Fruit fly (Drosophila melanogaster) whole organism, embryonic: ENCODE results near the gene Rab19.

Experiments
- Aef1 ChIP-seq: fragments of 200-800 bp; sonication (Bioruptor generic); IDR thresholded peaks from 3 replicates; pipeline ENCODE4 v1.3.6; 2022; ENCODE audit warnings: missing biosample characterization, missing genetic modification characterization
- CG10267 ChIP-seq: fragments of 200-800 bp; sonication (Bioruptor generic); optimal IDR thresholded peaks from 2 replicates; lab custom pipeline; 2018; ENCODE audit warnings: missing biosample characterization, mild to moderate bottlenecking, missing genetic modification characterization, moderate library complexity
- CG10462 ChIP-seq: fragments of 200-800 bp; sonication (Bioruptor generic); optimal IDR thresholded peaks from 2 replicates; lab custom pipeline; 2016; ENCODE audit warnings: missing biosample characterization, missing genetic modification characterization
- CG10565 ChIP-seq: fragments of 200-800 bp; sonication (Bioruptor generic); optimal IDR thresholded peaks from 3 replicates; lab custom pipeline; 2016; ENCODE audit warnings: missing biosample characterization, mild to moderate bottlenecking, missing genetic modification characterization
- CG12071 ChIP-seq: fragments of 200-800 bp; sonication (Bioruptor generic); optimal IDR thresholded peaks from 3 replicates; lab custom pipeline; 2018; ENCODE audit warnings: missing biosample characterization, mild to moderate bottlenecking, missing genetic modification characterization
- CG12659 ChIP-seq: fragments of 200-800 bp; sonication (Bioruptor generic); optimal IDR thresholded peaks from 3 replicates; lab custom pipeline; 2017; ENCODE audit warnings: mild to moderate bottlenecking, missing biosample characterization, missing genetic modification reagents, missing genetic modification characterization
- CG14710 ChIP-seq: fragments of 200-800 bp; sonication (Bioruptor generic); optimal IDR thresholded peaks from 3 replicates; lab custom pipeline; 2019; ENCODE audit warnings: missing biosample characterization, mild to moderate bottlenecking, missing genetic modification characterization, moderate library complexity
- CG15011 ChIP-seq: fragments of 200-800 bp; sonication (Bioruptor generic); optimal IDR thresholded peaks from 3 replicates; lab custom pipeline; 2018; ENCODE audit warnings: missing biosample characterization, mild to moderate bottlenecking, missing genetic modification characterization
- CG1529 ChIP-seq: fragments of 200-800 bp; sonication (Bioruptor generic); optimal IDR thresholded peaks from 3 replicates; lab custom pipeline; 2018; ENCODE audit warnings: missing biosample characterization, missing genetic modification characterization
- CG15514 ChIP-seq: fragments of 200-800 bp; sonication (Bioruptor generic); optimal IDR thresholded peaks from 3 replicates; lab custom pipeline; 2017; ENCODE audit warnings: missing biosample characterization, missing genetic modification characterization, mild to moderate bottlenecking, moderate library complexity, missing genetic modification reagents
- CG17568 ChIP-seq: fragments of 200-800 bp; sonication (Bioruptor generic); optimal IDR thresholded peaks from 2 replicates; lab custom pipeline; 2018; ENCODE audit warnings: missing biosample characterization, mild to moderate bottlenecking, missing genetic modification characterization, moderate library complexity
- CG18262 ChIP-seq: fragments of 200-800 bp; optimal IDR thresholded peaks from 3 replicates; lab custom pipeline; 2019; ENCODE audit warnings: missing biosample characterization, mild to moderate bottlenecking, missing genetic modification characterization, moderate library complexity
- CG31441 ChIP-seq: fragments of 200-800 bp; sonication (Bioruptor generic); IDR thresholded peaks from 2 replicates; pipeline ENCODE4 v1.3.6; 2022; ENCODE audit warnings: missing biosample characterization, missing genetic modification characterization
- CG32532 ChIP-seq: fragments of 200-800 bp; sonication (Bioruptor generic); IDR thresholded peaks from 2 replicates; pipeline ENCODE4 v1.3.6; 2022; ENCODE audit warnings: missing biosample characterization, missing genetic modification characterization
- CG4617 ChIP-seq: fragments of 200-800 bp; sonication (Bioruptor generic); optimal IDR thresholded peaks from 3 replicates; lab custom pipeline; 2016; ENCODE audit warnings: missing biosample characterization, missing genetic modification characterization, borderline replicate concordance
- CG5953 ChIP-seq: fragments of 200-800 bp; sonication (Bioruptor generic); IDR thresholded peaks from 2 replicates; pipeline ENCODE4 v1.3.6; 2022; ENCODE audit warnings: missing biosample characterization, missing genetic modification characterization
- CG6683 ChIP-seq: fragments of 200-800 bp; sonication (Bioruptor generic); optimal IDR thresholded peaks from 2 replicates; lab custom pipeline; 2017; ENCODE audit warnings: missing biosample characterization, mild to moderate bottlenecking, missing genetic modification characterization, missing genetic modification reagents
- CG8944 ChIP-seq: fragments of 200-800 bp; sonication (Bioruptor generic); optimal IDR thresholded peaks from 3 replicates; lab custom pipeline; 2016; ENCODE audit warnings: missing biosample characterization, missing genetic modification characterization
- CG9609 ChIP-seq: fragments of 200-800 bp; sonication (Bioruptor generic); optimal IDR thresholded peaks from 3 replicates; lab custom pipeline; 2016; ENCODE audit warnings: missing biosample characterization, missing genetic modification characterization
- Chrac-16 ChIP-seq: fragments of 200-800 bp; sonication (Bioruptor generic); optimal IDR thresholded peaks from 3 replicates; lab custom pipeline; 2016; ENCODE audit warnings: missing biosample characterization, missing genetic modification characterization
- Dbx ChIP-seq: fragments of 200-800 bp; sonication (Bioruptor generic); IDR thresholded peaks from 3 replicates; pipeline ENCODE4 v1.3.6; 2022; ENCODE audit warnings: missing biosample characterization, missing genetic modification characterization
- Dll ChIP-seq: fragments of 200-800 bp; sonication (Bioruptor generic); IDR thresholded peaks from 4 replicates; pipeline ENCODE4 v1.3.6; 2022; ENCODE audit warnings: missing biosample characterization, missing genetic modification characterization; ENCODE audit not compliant: partially characterized antibody
- Fer2 ChIP-seq: fragments of 200-800 bp; sonication (Bioruptor generic); optimal IDR thresholded peaks from 2 replicates; lab custom pipeline; 2018; ENCODE audit warnings: missing biosample characterization, mild to moderate bottlenecking, missing genetic modification characterization, moderate library complexity
- HLH54F ChIP-seq: fragments of 200-800 bp; sonication (Bioruptor generic); optimal IDR thresholded peaks from 3 replicates; lab custom pipeline; 2016; ENCODE audit warnings: missing biosample characterization, missing genetic modification characterization
- Hmx ChIP-seq: fragments of 200-800 bp; sonication (Bioruptor generic); optimal IDR thresholded peaks from 2 replicates; lab custom pipeline; 2016; ENCODE audit warnings: missing biosample characterization, missing genetic modification characterization
- Jarid2 ChIP-seq: fragments of 200-800 bp; sonication (Bioruptor generic); optimal IDR thresholded peaks from 3 replicates; lab custom pipeline; 2017; ENCODE audit warnings: mild to moderate bottlenecking, missing biosample characterization, missing genetic modification reagents, missing genetic modification characterization
- Lhr ChIP-seq: fragments of 200-800 bp; sonication (Bioruptor generic); optimal IDR thresholded peaks from 3 replicates; lab custom pipeline; 2017; ENCODE audit warnings: mild to moderate bottlenecking, missing biosample characterization, missing genetic modification reagents, missing genetic modification characterization
- Lim3 ChIP-seq: fragments of 200-800 bp; sonication (Bioruptor generic); IDR thresholded peaks from 2 replicates; pipeline ENCODE4 v1.3.6; 2022; ENCODE audit warnings: missing biosample characterization, missing genetic modification characterization
- Lpt ChIP-seq: fragments of >200 bp; optimal IDR thresholded peaks from 2 replicates; lab custom pipeline; 2018; ENCODE audit warnings: missing biosample characterization, missing genetic modification characterization
- Myb ChIP-seq: fragments of 200-800 bp; sonication (Bioruptor generic); optimal IDR thresholded peaks from 2 replicates; lab custom pipeline; 2016; ENCODE audit warnings: missing biosample characterization, missing genetic modification characterization
- NC2α ChIP-seq: fragments of 200-800 bp; sonication (Bioruptor generic); optimal IDR thresholded peaks from 2 replicates; lab custom pipeline; 2016; ENCODE audit warnings: missing biosample characterization, missing genetic modification characterization
- NFAT ChIP-seq: fragments of 200-800 bp; sonication (Bioruptor generic); IDR thresholded peaks from 2 replicates; pipeline ENCODE4 v1.3.6; 2022; ENCODE audit warnings: missing biosample characterization, missing genetic modification characterization
- Neu2 ChIP-seq: fragments of 200-800 bp; sonication (Bioruptor generic); optimal IDR thresholded peaks from 3 replicates; lab custom pipeline; 2016; ENCODE audit warnings: missing biosample characterization, missing genetic modification characterization, borderline replicate concordance
- Stat92E ChIP-seq, 3 experiments: fragments of >200 bp in 2 of 3; fragments of 200-800 bp in 1 of 3; sonication (Bioruptor generic) in 1 of 3; optimal IDR thresholded peaks; 2 replicates each; lab custom pipeline; 2017 to 2019; ENCODE audit warnings: missing biosample characterization in 3 of 3, missing genetic modification characterization in 3 of 3, mild to moderate bottlenecking in 1 of 3, moderate library complexity in 1 of 3
- abd-A ChIP-seq: fragments of 200-800 bp; sonication (Bioruptor generic); optimal IDR thresholded peaks from 3 replicates; lab custom pipeline; 2019; ENCODE audit warnings: missing biosample characterization, mild to moderate bottlenecking, missing genetic modification characterization, moderate library complexity
- bbx ChIP-seq: fragments of 200-800 bp; sonication (Bioruptor generic); IDR thresholded peaks from 2 replicates; pipeline ENCODE4 v1.3.6; 2022; ENCODE audit warnings: missing biosample characterization, missing genetic modification characterization; ENCODE audit not compliant: partially characterized antibody
- cato ChIP-seq: fragments of 200-800 bp; sonication (Bioruptor generic); optimal IDR thresholded peaks from 2 replicates; lab custom pipeline; 2016; ENCODE audit warnings: missing biosample characterization, missing genetic modification characterization, borderline replicate concordance
- dpn ChIP-seq, 2 experiments: fragments of 200-800 bp; sonication (Bioruptor generic); optimal IDR thresholded peaks; 3 replicates each; lab custom pipeline; 2016; ENCODE audit warnings: missing biosample characterization in 2 of 2, missing genetic modification characterization in 2 of 2
- fu2 ChIP-seq: fragments of 200-800 bp; sonication (Bioruptor generic); optimal IDR thresholded peaks from 2 replicates; lab custom pipeline; 2016; ENCODE audit warnings: missing biosample characterization, missing genetic modification characterization
- gce ChIP-seq: fragments of 200-800 bp; sonication (Bioruptor generic); IDR thresholded peaks from 3 replicates; pipeline ENCODE4 v1.3.6; 2022; ENCODE audit warnings: missing biosample characterization, missing genetic modification characterization
- hbn ChIP-seq: fragments of 200-800 bp; sonication (Bioruptor generic); IDR thresholded peaks from 2 replicates; pipeline ENCODE4 v1.3.6; 2022; ENCODE audit warnings: missing biosample characterization, missing genetic modification characterization; ENCODE audit not compliant: partially characterized antibody
- hkb ChIP-seq, 2 experiments: fragments of 200-800 bp in 1 of 2; fragments of >200 bp in 1 of 2; sonication (Bioruptor generic) in 1 of 2; IDR thresholded peaks in 1 of 2; optimal IDR thresholded peaks in 1 of 2; 2 replicates each; pipeline versions ENCODE4 v1.3.6 to Lab custom; 2017 to 2022; ENCODE audit warnings: missing biosample characterization in 1 of 2, missing genetic modification characterization in 1 of 2
- pita ChIP-seq: fragments of 200-800 bp; sonication (Bioruptor generic); optimal IDR thresholded peaks from 2 replicates; lab custom pipeline; 2017; ENCODE audit warnings: missing biosample characterization, mild to moderate bottlenecking, missing genetic modification characterization
- stwl ChIP-seq: fragments of 200-800 bp; sonication (Bioruptor generic); optimal IDR thresholded peaks from 3 replicates; lab custom pipeline; 2018; ENCODE audit warnings: missing biosample characterization, mild to moderate bottlenecking, missing genetic modification characterization, moderate library complexity
- trh ChIP-seq: fragments of 200-800 bp; sonication (Bioruptor generic); optimal IDR thresholded peaks from 2 replicates; lab custom pipeline; 2016; ENCODE audit warnings: missing biosample characterization, missing genetic modification characterization
- ttk ChIP-seq: fragments of 200-800 bp; sonication (Bioruptor generic); IDR thresholded peaks from 2 replicates; pipeline ENCODE4 v2.1.2; 2022; ENCODE audit warnings: missing biosample characterization, missing genetic modification characterization
- vfl ChIP-seq: fragments of 200-800 bp; sonication (Bioruptor generic); optimal IDR thresholded peaks from 2 replicates; lab custom pipeline; 2016; ENCODE audit warnings: missing biosample characterization, missing genetic modification characterization
- vvl ChIP-seq: fragments of 200-800 bp; sonication (Bioruptor generic); IDR thresholded peaks from 2 replicates; pipeline ENCODE4 v1.3.6; 2022; ENCODE audit warnings: missing biosample characterization, missing genetic modification characterization

The Rab19 gene

dm6 chr3L:8315141-8315816 is 18.5 kb downstream of the Rab19 start, which contains the start of gene Cpsf6 (continued):
- TF ChIP-seq CG12659 (GFP tag; lab: Kevin White, UChicago) (peak; percentile 60), cato (GFP tag; lab: Kevin White, UChicago) (peak; percentile 19), CG9609 (peak; percentile 31), Lpt (no peak), CG18262 (tag; lab: Kevin White, UChicago) (peak; percentile 64), stwl (peak; percentile 60), CG15514 (GFP tag; lab: Kevin White, UChicago) (peak; percentile 80), abd-A (tag; lab: Kevin White, UChicago) (no peak), CG17568 (GFP tag; lab: Kevin White, UChicago) (peak; percentile 84), bbx (GFP tag; lab: Robert Waterston, UW) (no peak), CG15011 (GFP tag; lab: Kevin White, UChicago) (peak; percentile 8), Neu2 (GFP tag; lab: Kevin White, UChicago) (no peak), hkb (optimal IDR thresholded peaks at IDR 0.05; lab: Kevin White, UChicago) (no peak), hkb (GFP tag; IDR thresholded peaks at IDR 0.05; lab: Robert Waterston, UW) (peak; percentile 48), Chrac-16 (peak; percentile 61), fu2 (GFP tag; lab: Kevin White, UChicago) (no peak), Lhr (GFP tag; lab: Kevin White, UChicago) (peak; percentile 80), Stat92E (GFP tag; optimal IDR thresholded peaks at IDR 0.05; lab: Kevin White, UChicago) (no peak), CG10565 (GFP tag; lab: Kevin White, UChicago) (no peak), Dll (GFP tag; lab: Robert Waterston, UW) (0 out of 4 replicates have a peak, but pooled peaks have one; percentile 46), gce (0 out of 3 replicates have a peak, but pooled peaks have one; percentile 19), Aef1 (no peak), CG32532 (peak; percentile 72), Jarid2 (no peak), CG10462 (GFP tag; lab: Kevin White, UChicago) (peak; percentile 42), Lim3 (GFP tag; lab: Robert Waterston, UW) (no peak), CG6683 (GFP tag; lab: Kevin White, UChicago) (no peak), CG4617 (GFP tag; lab: Kevin White, UChicago) (peak; percentile 54), ttk (GFP tag; lab: Robert Waterston, UW) (peak; percentile 25; the same call in 1 of the 2 replicates), Myb (GFP tag; lab: Kevin White, UChicago) (peak; percentile 94), hbn (no peak), CG12071 (no peak), NFAT (GFP tag; lab: Robert Waterston, UW) (no peak; the same call in 1 of the 2 replicates), trh (GFP tag; lab: Kevin White, UChicago) (no peak), CG1529 (GFP tag; lab: Kevin White, UChicago) (peak; percentile 3), Dbx (GFP tag; lab: Robert Waterston, UW) (0 out of 3 replicates have a peak, but pooled peaks have one; percentile 51), CG10267 (tag; lab: Kevin White, UChicago) (peak; percentile 79), vfl (GFP tag; lab: Kevin White, UChicago) (peak; percentile 29), CG14710 (tag; lab: Kevin White, UChicago) (peak; percentile 87), NC2α (GFP tag; lab: Kevin White, UChicago) (no peak), HLH54F (GFP tag; lab: Kevin White, UChicago) (no peak), CG8944 (GFP tag; lab: Kevin White, UChicago) (peak; percentile 6), vvl (GFP tag; lab: Robert Waterston, UW) (peak; percentile 78), Hmx (GFP tag; lab: Kevin White, UChicago) (peak; percentile 30), dpn (GFP tag; optimal IDR thresholded peaks at IDR 0.05; lab: Kevin White, UChicago) (peak; percentile 52 to 71), pita (GFP tag; lab: Kevin White, UChicago) (peak; percentile 52), CG5953 (no peak), Fer2 (tag; lab: Kevin White, UChicago) (peak; percentile 27), CG31441 (GFP tag; lab: Robert Waterston, UW) (peak; percentile 61)
